Fruit fly (Drosophila melanogaster) S2 (cell line): ENCODE data around the gene Chchd3.

Experiments used
- CG8478 ChIP-seq: fragments of >200 bp; optimal IDR thresholded peaks from 2 replicates; lab custom pipeline; 2018
- CTCF ChIP-seq, 2 experiments: fragments of >200 bp; optimal IDR thresholded peaks; 2 replicates each; lab custom pipeline; 2018

The Chchd3 gene

dm6 chr3R:31045005-31045404 is 8.7 kb downstream of the Chchd3 start, which contains the start of gene CG33920:
CG33920 (minus strand) TSS chr3R:31045105.
- TF ChIP-seq CTCF (optimal IDR thresholded peaks at IDR 0.05; lab: Kevin White, UChicago), result no peak
- no peak for TF ChIP-seq CG8478 (lab: Kevin White, UChicago)

- TF ChIP-seq CG8478 (lab: Kevin White, UChicago) (no peak), CTCF (optimal IDR thresholded peaks at IDR 0.05; lab: Kevin White, UChicago) (no peak)
Observed at dm6 chr3R:31038473-31039424, 15.0 kb downstream of the Chchd3 start, which contains the start of gene CanA1. CanA1 (plus strand) TSS chr3R:31039374.

- TF ChIP-seq CTCF (optimal IDR thresholded peaks at IDR 0.05; lab: Kevin White, UChicago) (no peak), CG8478 (lab: Kevin White, UChicago) (no peak)
Observed at dm6 chr3R:31035046-31035445, 18.7 kb downstream of the Chchd3 start, which contains the start of gene CG33773. CG33773 (plus strand) TSS chr3R:31035346.

- no peak for TF ChIP-seq CG8478 (lab: Kevin White, UChicago)
- TF ChIP-seq CTCF (optimal IDR thresholded peaks at IDR 0.05; lab: Kevin White, UChicago), result no peak
Observed at dm6 chr3R:31020762-31021161, 33.0 kb downstream of the Chchd3 start.

dm6 chr3R:31019662-31020061 is 34.1 kb downstream of the Chchd3 start:
- no peak for TF ChIP-seq CTCF (optimal IDR thresholded peaks at IDR 0.05; lab: Kevin White, UChicago)
- no peak for TF ChIP-seq CG8478 (lab: Kevin White, UChicago)

- TF ChIP-seq CTCF (optimal IDR thresholded peaks at IDR 0.05; lab: Kevin White, UChicago) (no peak), CG8478 (lab: Kevin White, UChicago) (no peak)
Observed at dm6 chr3R:31016715-31017114, 37.0 kb downstream of the Chchd3 start, which contains the start of gene 5-HT7. 5-HT7 (minus strand) TSS chr3R:31016875.

- TF ChIP-seq CG8478 (lab: Kevin White, UChicago), result no peak
- no peak for TF ChIP-seq CTCF (optimal IDR thresholded peaks at IDR 0.05; lab: Kevin White, UChicago)
Observed at dm6 chr3R:31010086-31010485, 43.6 kb downstream of the Chchd3 start.

dm6 chr3R:31006599-31006998 is 47.1 kb downstream of the Chchd3 start:
- TF ChIP-seq CG8478 (lab: Kevin White, UChicago), result no peak
